Worm (Caenorhabditis elegans) whole organism, midembryonic: ENCODE data around the gene cchl-1.

ENCODE experiments used
- T22C8.4 ChIP-seq: fragments of 200-800 bp; sonication (Bioruptor generic); IDR thresholded peaks from 2 replicates; pipeline ENCODE4 v1.3.6; 2022; ENCODE audit warnings: missing genetic modification characterization, missing compliant biosample characterization
- cog-1 ChIP-seq: sonication (generic microtip); optimal IDR thresholded peaks from 2 replicates; lab custom pipeline; 2016; ENCODE audit warnings: missing genetic modification characterization, missing compliant biosample characterization
- flt-1 ChIP-seq: fragments of 200-800 bp; sonication (Bioruptor generic); IDR thresholded peaks from 2 replicates; pipeline ENCODE4 v1.3.6; 2022; ENCODE audit warnings: missing genetic modification characterization, missing compliant biosample characterization
- klf-2 ChIP-seq: fragments of 200-800 bp; sonication (Bioruptor generic); conservative IDR thresholded peaks from 2 replicates; pipeline ENCODE4 v1.3.6; 2022; ENCODE audit warnings: missing genetic modification reagents, missing genetic modification characterization, missing compliant biosample characterization
- med-1 ChIP-seq: sonication (generic microtip); optimal IDR thresholded peaks from 2 replicates; lab custom pipeline; 2017; ENCODE audit warnings: missing genetic modification characterization, mild to moderate bottlenecking, missing compliant biosample characterization, antibody characterized with exemption, missing genetic modification reagents; ENCODE audit not compliant: insufficient read depth
- tab-1 ChIP-seq: fragments of 200-800 bp; sonication (Bioruptor generic); IDR thresholded peaks from 2 replicates; pipeline ENCODE4 v1.3.6; 2022; ENCODE audit warnings: missing genetic modification characterization, missing compliant biosample characterization
- ztf-29 ChIP-seq: fragments of 200-800 bp; sonication (Bioruptor generic); IDR thresholded peaks from 2 replicates; pipeline ENCODE4 v1.3.6; 2022; ENCODE audit warnings: missing genetic modification reagents, missing genetic modification characterization, missing compliant biosample characterization

DNA sequence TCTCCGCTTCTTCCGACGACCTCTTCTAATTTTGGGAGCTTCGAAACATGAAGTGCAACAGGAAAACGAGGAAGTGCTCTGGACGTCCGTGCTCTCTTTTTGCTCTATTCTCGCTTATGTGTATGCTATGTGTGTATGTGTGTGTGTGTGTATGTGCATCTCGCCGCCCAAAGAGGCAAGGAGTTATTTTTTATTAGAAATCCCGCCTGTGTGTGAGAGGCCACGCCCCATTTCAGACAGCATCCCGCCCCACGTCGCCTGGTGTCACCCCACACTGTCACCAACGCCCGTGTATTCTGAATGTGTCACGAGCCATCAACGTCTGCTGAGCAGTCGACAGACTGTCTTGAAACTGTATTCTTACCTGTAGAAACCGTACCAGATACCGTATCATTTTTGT lies 19.3 kb upstream of the cchl-1 start, which contains the start of gene T05B9.2:
- TF ChIP-seq cog-1 (no peak), tab-1 (GFP tag; lab: Robert Waterston, UW) (no peak), T22C8.4 (GFP tag; lab: Robert Waterston, UW) (no peak), flt-1 (GFP tag; lab: Robert Waterston, UW) (no peak), ztf-29 (no peak), med-1 (GFP tag; lab: Kevin White, UChicago) (no peak), klf-2 (GFP tag; lab: Robert Waterston, UW) (no peak)
